Worm (Caenorhabditis elegans): Measurements from ENCODE around the gene rpoa-49.

rpoa-49 gene

DNA sequence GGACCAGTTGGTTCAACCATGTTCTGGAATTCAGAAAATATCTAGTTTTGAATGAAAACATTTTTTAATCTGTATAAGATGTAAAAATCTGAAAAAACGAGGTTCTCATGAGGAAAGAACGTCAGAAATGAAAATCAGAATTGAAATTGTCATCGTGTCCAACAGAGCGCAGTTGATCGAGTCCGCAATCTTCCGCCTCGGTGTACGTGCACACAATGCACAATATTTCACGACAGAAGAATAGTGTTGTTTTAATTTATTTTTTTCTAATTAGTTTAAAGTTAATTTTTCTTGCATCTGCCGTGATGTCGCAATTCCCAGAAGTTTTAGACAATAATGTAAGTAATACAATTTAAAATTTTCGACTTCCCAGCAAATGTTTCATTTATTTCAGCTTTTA, 1.2 kb upstream of the rpoa-49 start, which contains the start of gene nfyc-1:
nfyc-1 (plus strand) TSS at position 268 of the 400 bp plus-strand sequence.
- TF ChIP-seq unc-42 (tag; optimal IDR thresholded peaks at IDR 0.05): peak; percentile 76
- TF ChIP-seq unc-55 (GFP tag; optimal IDR thresholded peaks at IDR 0.05): peak; percentile 36
- peak; percentile 28 for TF ChIP-seq nfya-1 (tag; optimal IDR thresholded peaks at IDR 0.05)
- TF ChIP-seq eyg-1 (tag; optimal IDR thresholded peaks at IDR 0.05): no peak

DNA sequence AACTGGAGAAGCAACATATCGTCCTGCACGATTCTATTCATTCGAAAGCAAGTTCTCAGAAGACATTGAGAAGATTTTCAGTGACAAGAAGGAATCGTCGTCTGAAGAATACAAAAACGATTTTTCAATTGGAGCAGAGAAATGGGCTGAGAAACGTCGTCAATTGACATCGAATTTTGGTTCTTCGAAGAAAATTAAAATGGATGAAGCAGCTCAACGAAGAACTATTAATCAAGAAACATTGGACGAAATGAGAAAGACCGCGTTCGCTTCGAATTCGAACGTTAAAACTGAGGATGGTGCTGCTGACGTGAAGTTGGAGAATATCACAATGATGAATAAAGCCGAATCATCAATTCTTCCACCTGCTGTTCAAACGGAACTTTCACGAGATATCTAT, 1.3 kb downstream of the rpoa-49 start, which contains the start of gene rpt-4:
rpt-4 (minus strand) TSS at position 101 of the 400 bp plus-strand sequence.
- no peak for TF ChIP-seq ceh-14 (tag; optimal IDR thresholded peaks at IDR 0.05)
- TF ChIP-seq odd-2 (tag; optimal IDR thresholded peaks at IDR 0.05): no peak
- no peak for TF ChIP-seq dmd-4 (tag; optimal IDR thresholded peaks at IDR 0.05; ENCODE audit: borderline replicate concordance)
- no peak for TF ChIP-seq ceh-2 (tag; optimal IDR thresholded peaks at IDR 0.05)
- TF ChIP-seq rnt-1 (tag; optimal IDR thresholded peaks at IDR 0.05): no peak
- no peak for TF ChIP-seq pros-1 (tag; optimal IDR thresholded peaks at IDR 0.05)
- TF ChIP-seq ahr-1 (tag; optimal IDR thresholded peaks at IDR 0.05): no peak
- no peak for TF ChIP-seq fkh-10 (GFP tag; optimal IDR thresholded peaks at IDR 0.05)
- no peak for TF ChIP-seq unc-55 (GFP tag; optimal IDR thresholded peaks at IDR 0.05)
- no peak for TF ChIP-seq mec-3 (tag; optimal IDR thresholded peaks at IDR 0.05; ENCODE audit: borderline replicate concordance)
- TF ChIP-seq ceh-34 (tag; optimal IDR thresholded peaks at IDR 0.05): no peak

DNA sequence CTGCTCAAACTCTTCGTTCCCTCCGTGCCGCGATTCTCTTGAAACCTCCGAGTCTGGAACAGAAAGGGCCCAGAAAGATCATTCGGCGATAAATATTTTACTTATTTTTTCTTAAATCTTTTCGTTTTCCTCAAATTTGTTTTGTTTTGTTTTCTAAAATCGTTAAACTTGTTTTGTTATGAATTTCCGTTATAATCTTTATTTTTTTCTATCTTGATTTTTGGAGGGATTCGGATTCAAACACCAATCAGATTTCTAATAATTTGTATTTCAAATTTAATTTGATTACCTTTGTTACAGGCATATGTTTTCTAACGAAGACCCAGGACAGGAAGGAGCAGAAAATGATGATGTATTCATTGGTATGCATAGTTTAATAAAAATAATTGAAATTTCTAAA, 2.4 kb downstream of the rpoa-49 start, which contains the start of gene C23H3.5:
C23H3.5 (plus strand) TSS at position 301 of the 400 bp plus-strand sequence.
- TF ChIP-seq C08G9.2 (tag; optimal IDR thresholded peaks at IDR 0.05): no peak

DNA sequence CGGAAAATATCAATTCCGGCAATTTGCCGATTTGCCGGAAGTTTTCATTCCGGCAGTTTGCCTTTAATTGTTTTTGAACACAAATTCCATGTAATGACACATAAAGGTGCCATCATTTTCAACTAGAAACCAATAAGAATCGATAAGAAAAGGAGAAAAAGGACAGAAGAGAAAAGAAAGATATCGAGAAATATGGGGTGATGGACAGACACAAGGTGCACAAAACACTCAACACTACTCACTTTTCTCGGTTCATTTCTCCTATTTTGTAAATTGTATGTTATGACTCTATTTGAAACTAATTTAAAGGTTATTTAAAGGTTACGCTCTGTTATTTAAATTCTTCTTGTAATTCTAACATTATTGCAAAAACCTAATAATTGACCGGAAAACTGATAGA, 6.0 kb downstream of the rpoa-49 start:
- TF ChIP-seq ets-4 (tag; optimal IDR thresholded peaks at IDR 0.05): no peak
- TF ChIP-seq elt-2 (tag; optimal IDR thresholded peaks at IDR 0.05): peak; percentile 4
- no peak for TF ChIP-seq tbx-2 (tag; optimal IDR thresholded peaks at IDR 0.05)
- TF ChIP-seq nhr-11 (tag; optimal IDR thresholded peaks at IDR 0.05): no peak
- TF ChIP-seq unc-86 (tag; optimal IDR thresholded peaks at IDR 0.05): no peak
- TF ChIP-seq gmeb-2 (tag; optimal IDR thresholded peaks at IDR 0.05): no peak

DNA sequence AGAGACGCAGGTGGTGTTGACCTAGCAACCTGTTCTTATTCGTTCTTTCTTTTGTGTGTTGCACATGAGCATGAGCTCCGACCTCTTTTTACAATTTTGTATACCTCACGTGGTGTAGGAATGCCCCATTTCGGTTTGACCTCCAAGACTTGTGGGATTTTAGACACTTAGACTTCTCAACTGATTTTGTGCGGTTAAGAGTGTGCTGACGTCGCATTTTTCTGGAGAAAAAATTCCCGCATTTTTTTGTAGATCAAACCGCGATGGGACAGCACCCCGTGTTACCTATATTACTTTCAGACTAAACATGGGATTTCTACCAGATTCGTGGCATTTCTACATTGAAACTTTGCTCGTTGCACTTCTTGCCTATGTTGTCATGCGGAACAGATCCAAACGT, 6.5 kb downstream of the rpoa-49 start, which contains the start of gene sptl-1:
sptl-1 (plus strand) TSS at position 301 of the 400 bp plus-strand sequence.
- TF ChIP-seq ets-4 (tag; optimal IDR thresholded peaks at IDR 0.05) (no peak), pha-2 (tag; optimal IDR thresholded peaks at IDR 0.05) (no peak), ceh-31 (tag; optimal IDR thresholded peaks at IDR 0.05) (no peak), T23F11.4 (GFP tag; optimal IDR thresholded peaks at IDR 0.05) (no peak), ama-1 (optimal IDR thresholded peaks at IDR 0.05) (no peak), ceh-45 (GFP tag; IDR thresholded peaks at IDR 0.05) (no peak), ceh-6 (GFP tag; optimal IDR thresholded peaks at IDR 0.05) (no peak)

DNA sequence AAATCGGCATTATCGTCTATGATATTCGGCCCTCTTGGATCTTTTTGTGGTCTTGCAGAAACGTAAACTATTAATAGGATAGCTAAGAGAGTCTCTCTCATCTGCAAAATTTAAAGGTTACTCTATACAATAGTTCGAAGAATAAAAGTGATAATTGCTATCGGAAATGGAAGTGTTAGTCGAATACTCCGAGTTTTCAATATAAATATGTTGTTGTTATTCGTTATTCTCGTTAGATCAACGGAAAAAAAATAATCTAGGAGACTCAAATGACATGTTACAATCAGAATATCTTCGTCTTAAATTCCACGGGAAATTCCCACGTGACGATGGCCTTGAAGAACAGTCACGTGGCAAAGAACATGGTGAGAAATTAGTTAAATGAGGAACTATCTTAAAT, 10.4 kb downstream of the rpoa-49 start, which contains the start of gene tre-5:
tre-5 (minus strand) TSS at position 101 of the 400 bp plus-strand sequence.
- TF ChIP-seq hlh-30 (tag; optimal IDR thresholded peaks at IDR 0.05; ENCODE audit: insufficient read depth): peak; percentile 25
- no peak for TF ChIP-seq elt-4 (tag; optimal IDR thresholded peaks at IDR 0.05)
- no peak for TF ChIP-seq ahr-1 (tag; optimal IDR thresholded peaks at IDR 0.05)
- TF ChIP-seq ceh-30 (tag; optimal IDR thresholded peaks at IDR 0.05): no peak
- TF ChIP-seq unc-42 (tag; optimal IDR thresholded peaks at IDR 0.05): no peak
- TF ChIP-seq rnt-1 (tag; optimal IDR thresholded peaks at IDR 0.05): no peak
- no peak for TF ChIP-seq K09A11.1 (tag; optimal IDR thresholded peaks at IDR 0.05; ENCODE audit: insufficient read depth)

DNA sequence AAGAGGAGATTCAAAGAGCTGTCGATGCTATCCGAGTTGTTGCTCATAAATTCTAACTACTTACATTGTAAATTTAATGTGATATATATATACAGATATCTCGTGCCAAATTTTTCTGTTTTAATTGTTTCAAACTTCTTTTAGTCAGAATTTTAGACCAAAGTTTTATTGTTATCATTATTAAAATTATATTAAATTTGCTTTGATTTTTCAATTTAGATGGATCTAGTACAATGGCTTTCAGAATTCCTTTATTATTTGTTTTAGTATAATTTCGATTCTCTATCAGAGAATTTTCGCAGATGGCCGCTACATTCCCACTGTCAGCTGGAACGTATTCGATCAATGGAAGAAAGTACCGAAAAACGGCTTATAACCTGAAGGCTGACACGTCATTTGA, 12.5 kb downstream of the rpoa-49 start, which contains the start of gene ascc-1:
ascc-1 (plus strand) TSS at position 301 of the 400 bp plus-strand sequence.
- no peak for TF ChIP-seq pha-4 (tag; optimal IDR thresholded peaks at IDR 0.05)
- TF ChIP-seq dve-1 (tag; optimal IDR thresholded peaks at IDR 0.05): no peak
- TF ChIP-seq dmd-4 (tag; optimal IDR thresholded peaks at IDR 0.05; ENCODE audit: borderline replicate concordance): no peak
- no peak for TF ChIP-seq hlh-6 (tag; optimal IDR thresholded peaks at IDR 0.05)
- no peak for TF ChIP-seq ref-2 (tag; optimal IDR thresholded peaks at IDR 0.05)
- TF ChIP-seq lim-6 (tag; optimal IDR thresholded peaks at IDR 0.05): no peak
- no peak for TF ChIP-seq pqm-1 (tag; optimal IDR thresholded peaks at IDR 0.05)
